Fruit fly (Drosophila melanogaster) whole organism, adult: ENCODE measurements around the gene CG34330.

Experiments
- CG12768 ChIP-seq: fragments of 200-800 bp; sonication (Bioruptor generic); optimal IDR thresholded peaks from 2 replicates; lab custom pipeline; 2017; ENCODE audit warnings: missing biosample characterization, missing genetic modification characterization, mild to moderate bottlenecking, moderate library complexity, missing genetic modification reagents
- pad ChIP-seq: fragments of 200-800 bp; sonication (Bioruptor generic); optimal IDR thresholded peaks from 3 replicates; lab custom pipeline; 2017; ENCODE audit warnings: missing biosample characterization, missing genetic modification characterization, mild to moderate bottlenecking, moderate library complexity, missing genetic modification reagents

DNA sequence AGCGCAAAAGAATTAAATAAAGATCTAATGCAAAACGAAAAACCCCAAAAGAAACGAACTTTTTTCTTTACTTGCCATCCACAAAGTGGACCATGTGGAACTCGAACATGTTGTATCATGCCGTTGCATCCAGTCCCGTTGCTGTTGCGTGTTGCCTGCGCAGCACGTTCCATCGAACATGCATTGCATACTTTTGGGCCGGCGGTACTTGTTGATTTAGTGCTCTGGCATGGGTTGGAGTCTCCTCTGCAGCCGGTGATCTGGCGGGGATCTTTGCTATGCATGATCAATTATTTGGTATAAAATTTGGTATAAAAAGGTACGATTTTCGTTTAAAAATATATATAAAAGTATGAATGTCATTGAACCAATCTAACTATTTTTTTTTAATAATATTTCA is 40.2 kb downstream of the CG34330 start:
- TF ChIP-seq pad (no peak), CG12768 (no peak)
